Fruit fly (Drosophila melanogaster): ENCODE results near the gene CG1265.
A peak's percentile ranks its signal among the peaks of the same experiment; 100 is the strongest.

Gene CG1265

dm6 chr3L:4302088-4302487, 47.5 kb downstream of the CG1265 start (continued):
- TF ChIP-seq CG8388 (GFP tag; optimal IDR thresholded peaks at IDR 0.05) (no peak), bigmax (GFP tag; optimal IDR thresholded peaks at IDR 0.05) (no peak), ERR (GFP tag; optimal IDR thresholded peaks at IDR 0.05) (no peak), fu2 (GFP tag; optimal IDR thresholded peaks at IDR 0.05) (no peak), HLHmδ (GFP tag; optimal IDR thresholded peaks at IDR 0.05) (no peak), CG6272 (GFP tag; IDR thresholded peaks at IDR 0.05) (no peak), B-H2 (GFP tag; optimal IDR thresholded peaks at IDR 0.05) (no peak), CG7745 (tag; optimal IDR thresholded peaks at IDR 0.05) (no peak), CG10462 (GFP tag; optimal IDR thresholded peaks at IDR 0.05) (no peak), mirr (GFP tag; optimal IDR thresholded peaks at IDR 0.05) (no peak), CG10979 (tag; optimal IDR thresholded peaks at IDR 0.05) (peak; percentile 27), CG1233 (GFP tag; optimal IDR thresholded peaks at IDR 0.05) (no peak), CoRest (tag; optimal IDR thresholded peaks at IDR 0.05) (no peak), onecut (GFP tag; IDR thresholded peaks at IDR 0.05) (no peak), fd64A (GFP tag; optimal IDR thresholded peaks at IDR 0.05) (no peak), NfI (GFP tag; optimal IDR thresholded peaks at IDR 0.05) (no peak), Sox100B (GFP tag; optimal IDR thresholded peaks at IDR 0.05) (peak; percentile 4), CG15073 (GFP tag; optimal IDR thresholded peaks at IDR 0.05) (no peak), BEAF-32 (GFP tag; optimal IDR thresholded peaks at IDR 0.05) (no peak), CG15011 (GFP tag; optimal IDR thresholded peaks at IDR 0.05) (no peak), CG17361 (GFP tag; IDR thresholded peaks at IDR 0.05) (peak; percentile 31; the same call in 1 of the 3 replicates), phol (tag; optimal IDR thresholded peaks at IDR 0.05) (peak; percentile 15), Neu2 (GFP tag; optimal IDR thresholded peaks at IDR 0.05; ENCODE audit: borderline replicate concordance) (no peak), hbn (GFP tag; IDR thresholded peaks at IDR 0.05; ENCODE audit: partially characterized antibody) (no peak), CG8089 (GFP tag; optimal IDR thresholded peaks at IDR 0.05) (no peak), gem (tag; optimal IDR thresholded peaks at IDR 0.05) (peak; percentile 13), org-1 (GFP tag; optimal IDR thresholded peaks at IDR 0.05) (no peak), lov (optimal IDR thresholded peaks at IDR 0.05) (no peak), lov (GFP tag; IDR thresholded peaks at IDR 0.05) (no peak), grau (tag; optimal IDR thresholded peaks at IDR 0.05) (no peak), Dfd (GFP tag; optimal IDR thresholded peaks at IDR 0.05) (no peak), pum (GFP tag; optimal IDR thresholded peaks at IDR 0.05) (no peak), Chrac-16 (GFP tag; optimal IDR thresholded peaks at IDR 0.05) (no peak), CG34422 (GFP tag; IDR thresholded peaks at IDR 0.05) (no peak), Dek (tag; optimal IDR thresholded peaks at IDR 0.05) (no peak), lola (GFP tag; optimal IDR thresholded peaks at IDR 0.05) (peak in 1 of 3 experiments; percentile 8), h (optimal IDR thresholded peaks at IDR 0.05) (no peak), gsb-n (tag; optimal IDR thresholded peaks at IDR 0.05) (peak; percentile 22), Ada2b (GFP tag; IDR thresholded peaks at IDR 0.05) (no peak), crc (GFP tag; optimal IDR thresholded peaks at IDR 0.05) (no peak), slp2 (GFP tag; optimal IDR thresholded peaks at IDR 0.05) (no peak), vnd (GFP tag; IDR thresholded peaks at IDR 0.05; ENCODE audit: partially characterized antibody) (no peak), CG12155 (GFP tag; optimal IDR thresholded peaks at IDR 0.05) (no peak), CG15269 (tag; optimal IDR thresholded peaks at IDR 0.05) (no peak), CG17612 (GFP tag; IDR thresholded peaks at IDR 0.05) (no peak), CG9797 (GFP tag; optimal IDR thresholded peaks at IDR 0.05) (no peak), tx (GFP tag; optimal IDR thresholded peaks at IDR 0.05) (no peak), CG10366 (GFP tag; IDR thresholded peaks at IDR 0.05) (no peak), CG12391 (tag; optimal IDR thresholded peaks at IDR 0.05) (no peak), seq (GFP tag; IDR thresholded peaks at IDR 0.05) (no peak), gcm (GFP tag; optimal IDR thresholded peaks at IDR 0.05) (no peak), ash1 (GFP tag; optimal IDR thresholded peaks at IDR 0.05) (no peak)
